ENCODE assay signal across 2 worm cellular contexts in genomic region chrII:11184757-11185341, ce11.
TF ChIP-seq lines count a peak whose summit lies in the region.

TSS of gene lir-3 (minus strand) at chrII:11184807.

TF ChIP-seq in whole organism, L4 larva, 104 proteins besides CTCF, POLR2A, EP300 and RAD21 (continued from another document):
- TF ChIP-seq pha-4 (GFP tag; IDR thresholded peaks at IDR 0.05; lab: Robert Waterston, UW) (no peak), pha-4 (tag; optimal IDR thresholded peaks at IDR 0.05; lab: Kevin White, UChicago) (no peak), lsy-2 (tag; optimal IDR thresholded peaks at IDR 0.05; lab: Kevin White, UChicago) (peak in 1 of 2 experiments; percentile 50), hlh-30 (tag; optimal IDR thresholded peaks at IDR 0.05; lab: Kevin White, UChicago; ENCODE audit: insufficient read depth) (peak; percentile 55), F49E8.2 (tag; optimal IDR thresholded peaks at IDR 0.05; lab: Kevin White, UChicago; ENCODE audit: borderline replicate concordance) (no peak), lir-3 (tag; optimal IDR thresholded peaks at IDR 0.05; lab: Kevin White, UChicago) (no peak), zip-11 (GFP tag; IDR thresholded peaks at IDR 0.05; lab: Robert Waterston, UW) (no peak), mxl-2 (GFP tag; conservative IDR thresholded peaks at IDR 0.05; lab: Robert Waterston, UW) (no peak), rbr-2 (tag; optimal IDR thresholded peaks at IDR 0.05; lab: Kevin White, UChicago) (peak; percentile 22), Y105C5A.15 (GFP tag; IDR thresholded peaks at IDR 0.05; lab: Robert Waterston, UW) (no peak), ztf-11 (tag; optimal IDR thresholded peaks at IDR 0.05; lab: Kevin White, UChicago) (no peak), lin-39 (tag; optimal IDR thresholded peaks at IDR 0.05; lab: Kevin White, UChicago) (no peak), nhr-48 (tag; optimal IDR thresholded peaks at IDR 0.05; lab: Kevin White, UChicago) (no peak), lin-15B (tag; optimal IDR thresholded peaks at IDR 0.05; lab: Kevin White, UChicago) (no peak), spr-3 (GFP tag; optimal IDR thresholded peaks at IDR 0.05; lab: Kevin White, UChicago) (no peak), Y5F2A.4 (GFP tag; optimal IDR thresholded peaks at IDR 0.05; lab: Kevin White, UChicago) (no peak), F26F4.8 (GFP tag; conservative IDR thresholded peaks at IDR 0.05; lab: Robert Waterston, UW) (no peak), ctbp-1 (GFP tag; IDR thresholded peaks at IDR 0.05; lab: Robert Waterston, UW) (no peak), dpl-1 (GFP tag; optimal IDR thresholded peaks at IDR 0.05; lab: Kevin White, UChicago) (no peak), zag-1 (tag; optimal IDR thresholded peaks at IDR 0.05; lab: Kevin White, UChicago) (no peak), F37D6.2 (tag; optimal IDR thresholded peaks at IDR 0.05; lab: Kevin White, UChicago) (peak; percentile 8), dmd-8 (GFP tag; IDR thresholded peaks at IDR 0.05; lab: Robert Waterston, UW) (no peak), php-3 (GFP tag; IDR thresholded peaks at IDR 0.05; lab: Robert Waterston, UW) (no peak), unc-39 (tag; optimal IDR thresholded peaks at IDR 0.05; lab: Kevin White, UChicago) (no peak), D1046.2 (GFP tag; IDR thresholded peaks at IDR 0.05; lab: Robert Waterston, UW) (no peak), nhr-10 (tag; optimal IDR thresholded peaks at IDR 0.05; lab: Kevin White, UChicago) (no peak), lin-1 (GFP tag; IDR thresholded peaks at IDR 0.05; lab: Robert Waterston, UW) (no peak), saeg-2 (GFP tag; IDR thresholded peaks at IDR 0.05; lab: Robert Waterston, UW) (no peak), cey-2 (tag; optimal IDR thresholded peaks at IDR 0.05; lab: Kevin White, UChicago; ENCODE audit: borderline replicate concordance, insufficient read depth) (no peak), ceh-82 (tag; optimal IDR thresholded peaks at IDR 0.05; lab: Kevin White, UChicago) (no peak), T26A8.4 (GFP tag; IDR thresholded peaks at IDR 0.05; lab: Robert Waterston, UW) (no peak), egl-43 (GFP tag; IDR thresholded peaks at IDR 0.05; lab: Robert Waterston, UW) (peak; percentile 70; the same call in 1 of the 2 replicates), sdz-12 (GFP tag; optimal IDR thresholded peaks at IDR 0.05; lab: Kevin White, UChicago) (no peak), lim-7 (GFP tag; IDR thresholded peaks at IDR 0.05; lab: Robert Waterston, UW) (no peak), T20F7.1 (GFP tag; optimal IDR thresholded peaks at IDR 0.05; lab: Kevin White, UChicago) (no peak), egl-27 (tag; optimal IDR thresholded peaks at IDR 0.05; lab: Kevin White, UChicago) (no peak), set-16 (GFP tag; IDR thresholded peaks at IDR 0.05; lab: Robert Waterston, UW) (peak; percentile 38; the same call in 1 of the 2 replicates), ceh-62 (tag; optimal IDR thresholded peaks at IDR 0.05; lab: Kevin White, UChicago) (no peak), nhr-237 (tag; optimal IDR thresholded peaks at IDR 0.05; lab: Kevin White, UChicago) (no peak), spr-1 (tag; optimal IDR thresholded peaks at IDR 0.05; lab: Kevin White, UChicago) (no peak), nhr-42 (GFP tag; IDR thresholded peaks at IDR 0.05; lab: Robert Waterston, UW) (no peak)

TF ChIP-seq in whole organism, mixed stage, embryonic, 35 proteins besides CTCF, POLR2A, EP300 and RAD21 (continued from another document):
- peak; percentile 21 for TF ChIP-seq drap-1 (GFP tag; optimal IDR thresholded peaks at IDR 0.05; lab: Kevin White, UChicago)
- TF ChIP-seq blmp-1 (tag; optimal IDR thresholded peaks at IDR 0.05; lab: Kevin White, UChicago), result no peak
- no peak for TF ChIP-seq ceh-83 (GFP tag; optimal IDR thresholded peaks at IDR 0.05; lab: Kevin White, UChicago)
TF ChIP-seq in whole organism, mixed stage, embryonic: peak in this region for 9.
